Fruit fly (Drosophila melanogaster) whole organism, embryonic: Measurements from ENCODE around the gene CG31100.

Experiments
- CG1024 ChIP-seq: fragments of 200-800 bp; sonication (Bioruptor generic); IDR thresholded peaks from 2 replicates; pipeline ENCODE4 v1.3.6; 2022; ENCODE audit warnings: missing biosample characterization, missing genetic modification characterization
- CG10321 ChIP-seq: fragments of 200-800 bp; sonication (Bioruptor generic); IDR thresholded peaks from 2 replicates; pipeline ENCODE4 v1.3.6; 2022; ENCODE audit warnings: missing biosample characterization, missing genetic modification characterization
- CG10366 ChIP-seq: fragments of 200-800 bp; sonication (Bioruptor generic); IDR thresholded peaks from 2 replicates; pipeline ENCODE4 v1.3.6; 2022; ENCODE audit warnings: missing biosample characterization, missing genetic modification characterization
- CG11504 ChIP-seq: fragments of 200-800 bp; sonication (Bioruptor generic); optimal IDR thresholded peaks from 3 replicates; lab custom pipeline; 2019; ENCODE audit warnings: missing biosample characterization, mild to moderate bottlenecking, missing genetic modification characterization, moderate library complexity
- CG11695 ChIP-seq: fragments of 200-800 bp; sonication (Bioruptor generic); IDR thresholded peaks from 3 replicates; pipeline ENCODE4 v1.3.6; 2022; ENCODE audit warnings: missing biosample characterization, missing genetic modification characterization
- CG13296 ChIP-seq: fragments of 200-800 bp; sonication (Bioruptor generic); optimal IDR thresholded peaks from 3 replicates; lab custom pipeline; 2018; ENCODE audit warnings: missing biosample characterization, mild to moderate bottlenecking, missing genetic modification characterization
- CG15011 ChIP-seq: fragments of 200-800 bp; sonication (Bioruptor generic); optimal IDR thresholded peaks from 3 replicates; lab custom pipeline; 2018; ENCODE audit warnings: missing biosample characterization, mild to moderate bottlenecking, missing genetic modification characterization
- CG15601 ChIP-seq: fragments of 200-800 bp; sonication (Bioruptor generic); optimal IDR thresholded peaks from 3 replicates; lab custom pipeline; 2019; ENCODE audit warnings: missing biosample characterization, mild to moderate bottlenecking, missing genetic modification characterization, moderate library complexity
- CG16863 ChIP-seq: fragments of 200-800 bp; sonication (Bioruptor generic); optimal IDR thresholded peaks from 3 replicates; lab custom pipeline; 2016; ENCODE audit warnings: missing biosample characterization, missing genetic modification characterization
- CG32532 ChIP-seq: fragments of 200-800 bp; sonication (Bioruptor generic); IDR thresholded peaks from 2 replicates; pipeline ENCODE4 v1.3.6; 2022; ENCODE audit warnings: missing biosample characterization, missing genetic modification characterization
- CG32772 ChIP-seq: fragments of 200-800 bp; sonication (Bioruptor generic); IDR thresholded peaks from 2 replicates; pipeline ENCODE4 v1.3.6; 2022; ENCODE audit warnings: missing biosample characterization, missing genetic modification characterization
- CG4730 ChIP-seq: fragments of 200-800 bp; sonication (Bioruptor generic); IDR thresholded peaks from 2 replicates; pipeline ENCODE4 v1.3.6; 2022; ENCODE audit warnings: missing biosample characterization, missing genetic modification characterization
- CG9437 ChIP-seq: fragments of 200-800 bp; sonication (Bioruptor generic); optimal IDR thresholded peaks from 2 replicates; lab custom pipeline; 2018; ENCODE audit warnings: missing biosample characterization, mild to moderate bottlenecking, missing genetic modification characterization
- CG9609 ChIP-seq: fragments of 200-800 bp; sonication (Bioruptor generic); optimal IDR thresholded peaks from 3 replicates; lab custom pipeline; 2016; ENCODE audit warnings: missing biosample characterization, missing genetic modification characterization
- Dip3 ChIP-seq: fragments of 200-800 bp; sonication (Bioruptor generic); optimal IDR thresholded peaks from 3 replicates; lab custom pipeline; 2016; ENCODE audit warnings: missing biosample characterization, missing genetic modification characterization
- Dll ChIP-seq: fragments of 200-800 bp; sonication (Bioruptor generic); IDR thresholded peaks from 4 replicates; pipeline ENCODE4 v1.3.6; 2022; ENCODE audit warnings: missing biosample characterization, missing genetic modification characterization; ENCODE audit not compliant: partially characterized antibody
- Gsc ChIP-seq: fragments of 200-800 bp; sonication (Bioruptor generic); IDR thresholded peaks from 2 replicates; pipeline ENCODE4 v1.3.6; 2022; ENCODE audit warnings: missing biosample characterization, missing genetic modification characterization
- H2.0 ChIP-seq: fragments of 200-800 bp; sonication (Bioruptor generic); IDR thresholded peaks from 2 replicates; pipeline ENCODE4 v1.3.6; 2022; ENCODE audit warnings: missing biosample characterization, missing genetic modification characterization
- Hmr ChIP-seq: fragments of 200-800 bp; sonication (Bioruptor generic); optimal IDR thresholded peaks from 3 replicates; lab custom pipeline; 2017; ENCODE audit warnings: mild to moderate bottlenecking, missing biosample characterization, missing genetic modification reagents, missing genetic modification characterization
- Hr3 ChIP-seq: fragments of 200-800 bp; sonication (Bioruptor generic); optimal IDR thresholded peaks from 3 replicates; lab custom pipeline; 2016; ENCODE audit warnings: missing biosample characterization, missing genetic modification characterization
- Mad ChIP-seq: fragments of 200-800 bp; sonication (Bioruptor generic); optimal IDR thresholded peaks from 2 replicates; lab custom pipeline; 2016; ENCODE audit warnings: missing biosample characterization, missing genetic modification characterization
- Nf-YA ChIP-seq: fragments of 200-800 bp; sonication (Bioruptor generic); IDR thresholded peaks from 2 replicates; pipeline ENCODE4 v1.3.6; 2022; ENCODE audit warnings: missing biosample characterization, missing genetic modification characterization
- Ptx1 ChIP-seq: fragments of 200-800 bp; sonication (Bioruptor generic); IDR thresholded peaks from 2 replicates; pipeline ENCODE4 v1.3.6; 2022; ENCODE audit warnings: missing biosample characterization, missing genetic modification characterization
- Sin3A ChIP-seq: fragments of >200 bp; optimal IDR thresholded peaks from 2 replicates; lab custom pipeline; 2018
- Trl ChIP-seq, 3 experiments: fragments of >200 bp in 2 of 3; fragments of 200-800 bp in 1 of 3; sonication (Bioruptor generic) in 1 of 3; optimal IDR thresholded peaks; 2 replicates in 1 of 3; 3 replicates in 2 of 3; lab custom pipeline; 2016 to 2017; ENCODE audit warnings: missing biosample characterization in 1 of 3, missing genetic modification characterization in 1 of 3
- Usf ChIP-seq: fragments of 200-800 bp; sonication (Bioruptor generic); optimal IDR thresholded peaks from 2 replicates; lab custom pipeline; 2017; ENCODE audit warnings: missing genotype, missing biosample characterization, missing genetic modification characterization
- YL-1 ChIP-seq: fragments of 200-800 bp; sonication (Bioruptor generic); optimal IDR thresholded peaks from 3 replicates; lab custom pipeline; 2017; ENCODE audit warnings: missing biosample characterization, mild to moderate bottlenecking, missing genetic modification characterization
- bcd ChIP-seq: fragments of 200-800 bp; sonication (Bioruptor generic); optimal IDR thresholded peaks from 2 replicates; lab custom pipeline; 2017; ENCODE audit warnings: missing biosample characterization, mild to moderate bottlenecking, missing genetic modification characterization
- bowl ChIP-seq: fragments of 200-800 bp; sonication (Bioruptor generic); IDR thresholded peaks from 2 replicates; pipeline ENCODE4 v1.3.6; 2022; ENCODE audit warnings: missing biosample characterization, missing genetic modification characterization
- bsh ChIP-seq, 2 experiments: fragments of 200-800 bp; sonication (Bioruptor generic); optimal IDR thresholded peaks; 2 replicates each; lab custom pipeline; 2017 to 2018; ENCODE audit warnings: mild to moderate bottlenecking in 2 of 2, missing biosample characterization in 2 of 2, missing genetic modification characterization in 2 of 2, moderate library complexity in 1 of 2
- chm ChIP-seq: fragments of 200-800 bp; sonication (Bioruptor generic); IDR thresholded peaks from 2 replicates; pipeline ENCODE4 v1.3.6; 2022; ENCODE audit warnings: missing biosample characterization, missing genetic modification characterization
- corto ChIP-seq: fragments of 200-800 bp; sonication (Bioruptor generic); optimal IDR thresholded peaks from 2 replicates; lab custom pipeline; 2016; ENCODE audit warnings: missing biosample characterization, mild to moderate bottlenecking, missing genetic modification characterization, moderate library complexity
- dmrt11E ChIP-seq: fragments of 200-800 bp; sonication (Bioruptor generic); optimal IDR thresholded peaks from 3 replicates; lab custom pipeline; 2018; ENCODE audit warnings: missing biosample characterization, mild to moderate bottlenecking, missing genetic modification characterization, moderate library complexity
- emc ChIP-seq: fragments of 200-800 bp; sonication (Bioruptor generic); optimal IDR thresholded peaks from 2 replicates; lab custom pipeline; 2016; ENCODE audit warnings: missing biosample characterization, missing genetic modification characterization
- en ChIP-seq: fragments of 200-800 bp; sonication (Bioruptor generic); optimal IDR thresholded peaks from 2 replicates; lab custom pipeline; 2016; ENCODE audit warnings: missing biosample characterization, missing genetic modification characterization
- eyg ChIP-seq: fragments of 200-800 bp; sonication (Bioruptor generic); optimal IDR thresholded peaks from 3 replicates; lab custom pipeline; 2016; ENCODE audit warnings: missing biosample characterization, missing genetic modification characterization
- gce ChIP-seq: fragments of 200-800 bp; sonication (Bioruptor generic); IDR thresholded peaks from 3 replicates; pipeline ENCODE4 v1.3.6; 2022; ENCODE audit warnings: missing biosample characterization, missing genetic modification characterization
- gfzf ChIP-seq: fragments of 200-800 bp; sonication (Bioruptor generic); optimal IDR thresholded peaks from 2 replicates; lab custom pipeline; 2016; ENCODE audit warnings: missing biosample characterization, mild to moderate bottlenecking, missing genetic modification characterization, moderate library complexity
- gsb ChIP-seq: fragments of 200-800 bp; sonication (Bioruptor generic); IDR thresholded peaks from 2 replicates; pipeline ENCODE4 v1.3.6; 2022; ENCODE audit warnings: missing biosample characterization, missing genetic modification characterization
- jigr1 ChIP-seq: fragments of 200-800 bp; sonication (Bioruptor generic); IDR thresholded peaks from 3 replicates; pipeline ENCODE4 v1.3.6; 2022; ENCODE audit warnings: missing biosample characterization, missing genetic modification characterization
- kay ChIP-seq: fragments of 200-800 bp; sonication (Bioruptor generic); optimal IDR thresholded peaks from 2 replicates; lab custom pipeline; 2016; ENCODE audit warnings: missing biosample characterization, missing genetic modification characterization
- lbe ChIP-seq: fragments of 200-800 bp; sonication (Bioruptor generic); optimal IDR thresholded peaks from 2 replicates; lab custom pipeline; 2016; ENCODE audit warnings: missing biosample characterization, mild to moderate bottlenecking, missing genetic modification characterization
- lola ChIP-seq, 3 experiments: fragments of >200 bp in 2 of 3; fragments of 200-800 bp in 1 of 3; sonication (Bioruptor generic) in 1 of 3; optimal IDR thresholded peaks; 2 replicates each; lab custom pipeline; 2017 to 2019; ENCODE audit warnings: missing biosample characterization in 3 of 3, missing genetic modification characterization in 3 of 3, mild to moderate bottlenecking in 1 of 3, moderate library complexity in 1 of 3
- mam ChIP-seq: fragments of 200-800 bp; sonication (Bioruptor generic); optimal IDR thresholded peaks from 3 replicates; lab custom pipeline; 2016; ENCODE audit warnings: missing biosample characterization, missing genetic modification characterization
- pho ChIP-seq: fragments of 200-800 bp; sonication (Bioruptor generic); optimal IDR thresholded peaks from 2 replicates; lab custom pipeline; 2016; ENCODE audit warnings: missing biosample characterization, missing genetic modification characterization
- pum ChIP-seq: fragments of 200-800 bp; sonication (Bioruptor generic); optimal IDR thresholded peaks from 2 replicates; lab custom pipeline; 2016; ENCODE audit warnings: missing biosample characterization, missing genetic modification characterization
- pzg ChIP-seq: fragments of 200-800 bp; sonication (Bioruptor generic); optimal IDR thresholded peaks from 3 replicates; lab custom pipeline; 2018; ENCODE audit warnings: missing biosample characterization, mild to moderate bottlenecking, missing genetic modification characterization, moderate library complexity
- sens ChIP-seq: fragments of 200-800 bp; sonication (Bioruptor generic); peaks from one replicate; lab custom pipeline; 2016; ENCODE audit warnings: missing biosample characterization, missing genetic modification characterization
- shn ChIP-seq: fragments of 200-800 bp; sonication (Bioruptor generic); optimal IDR thresholded peaks from 3 replicates; lab custom pipeline; 2016; ENCODE audit warnings: missing biosample characterization, missing genetic modification characterization
- sim ChIP-seq: fragments of 200-800 bp; sonication (Bioruptor generic); IDR thresholded peaks from 2 replicates; pipeline ENCODE4 v1.3.6; 2022; ENCODE audit warnings: missing biosample characterization, missing genetic modification characterization
- trem ChIP-seq: fragments of 200-800 bp; optimal IDR thresholded peaks from 3 replicates; lab custom pipeline; 2019; ENCODE audit warnings: missing biosample characterization, mild to moderate bottlenecking, missing genetic modification characterization, moderate library complexity
- vfl ChIP-seq: fragments of 200-800 bp; sonication (Bioruptor generic); optimal IDR thresholded peaks from 2 replicates; lab custom pipeline; 2016; ENCODE audit warnings: missing biosample characterization, missing genetic modification characterization
- wor ChIP-seq: fragments of 200-800 bp; sonication (Bioruptor generic); IDR thresholded peaks from 2 replicates; pipeline ENCODE4 v1.3.6; 2022; ENCODE audit warnings: missing biosample characterization, missing genetic modification characterization

CG31100 gene

dm6 chr3R:9053021-9053420 is 49.6 kb upstream of the CG31100 start (continued):
- TF ChIP-seq CG9437 (GFP tag; lab: Kevin White, UChicago) (no peak), Trl (optimal IDR thresholded peaks at IDR 0.05; lab: Kevin White, UChicago) (peak; percentile 88 to 94), Trl (GFP tag; optimal IDR thresholded peaks at IDR 0.05; lab: Kevin White, UChicago) (peak; percentile 84), trem (peak; percentile 24), pzg (GFP tag; lab: Kevin White, UChicago) (peak; percentile 23), bsh (GFP tag; optimal IDR thresholded peaks at IDR 0.05; lab: Kevin White, UChicago) (peak; percentile 51 to 66), gfzf (GFP tag; lab: Kevin White, UChicago) (no peak), Hr3 (GFP tag; lab: Kevin White, UChicago) (no peak), emc (GFP tag; lab: Kevin White, UChicago) (no peak), vfl (GFP tag; lab: Kevin White, UChicago) (peak; percentile 64), lola (GFP tag; optimal IDR thresholded peaks at IDR 0.05; lab: Kevin White, UChicago) (no peak), lbe (GFP tag; lab: Kevin White, UChicago) (peak; percentile 64), pho (GFP tag; lab: Kevin White, UChicago) (peak; percentile 78), sens (GFP tag; lab: Kevin White, UChicago) (peak; percentile 88), Dip3 (GFP tag; lab: Kevin White, UChicago) (peak; percentile 66), Ptx1 (no peak), H2.0 (GFP tag; lab: Robert Waterston, UW) (no peak), jigr1 (GFP tag; lab: Robert Waterston, UW) (no peak), dmrt11E (tag; lab: Kevin White, UChicago) (no peak), pum (GFP tag; lab: Kevin White, UChicago) (no peak), YL-1 (GFP tag; lab: Kevin White, UChicago) (no peak), CG32772 (GFP tag; lab: Robert Waterston, UW) (no peak), eyg (GFP tag; lab: Kevin White, UChicago) (peak; percentile 46), bcd (GFP tag; lab: Kevin White, UChicago) (no peak), chm (no peak), CG11504 (peak; percentile 8), CG1024 (GFP tag; lab: Robert Waterston, UW) (no peak), CG32532 (GFP tag; lab: Robert Waterston, UW) (no peak), wor (GFP tag; lab: Robert Waterston, UW) (no peak), Usf (GFP tag; lab: Kevin White, UChicago) (no peak), Mad (GFP tag; lab: Kevin White, UChicago) (peak; percentile 59), CG11695 (GFP tag; lab: Robert Waterston, UW) (no peak), en (GFP tag; lab: Kevin White, UChicago) (no peak), Sin3A (lab: Kevin White, UChicago) (no peak), CG10366 (GFP tag; lab: Robert Waterston, UW) (no peak), mam (GFP tag; lab: Kevin White, UChicago) (peak; percentile 74), gsb (GFP tag; lab: Robert Waterston, UW) (no peak), bowl (GFP tag; lab: Robert Waterston, UW) (no peak), corto (GFP tag; lab: Kevin White, UChicago) (no peak), CG13296 (peak; percentile 25), CG16863 (peak; percentile 55), CG15601 (no peak), CG15011 (GFP tag; lab: Kevin White, UChicago) (no peak), Dll (no peak), Gsc (GFP tag; lab: Robert Waterston, UW) (no peak), Hmr (GFP tag; lab: Kevin White, UChicago) (peak; percentile 75), kay (GFP tag; lab: Kevin White, UChicago) (peak; percentile 82), gce (no peak), Nf-YA (no peak), sim (GFP tag; lab: Robert Waterston, UW) (no peak), CG4730 (GFP tag; lab: Robert Waterston, UW) (no peak), CG9609 (GFP tag; lab: Kevin White, UChicago) (peak; percentile 54), shn (GFP tag; lab: Kevin White, UChicago) (peak; percentile 68), CG10321 (GFP tag; lab: Robert Waterston, UW) (no peak)
